Worm (Caenorhabditis elegans) whole organism, late embryonic: Measurements from ENCODE around the gene clec-56.

Experiments used
- C08G9.2 ChIP-seq: sonication (generic microtip); optimal IDR thresholded peaks from 2 replicates; lab custom pipeline; 2016; ENCODE audit warnings: mild to moderate bottlenecking, missing genetic modification characterization, moderate library complexity, missing compliant biosample characterization
- K02D7.2 ChIP-seq: sonication (generic microtip); optimal IDR thresholded peaks from 2 replicates; lab custom pipeline; 2017; ENCODE audit warnings: mild to moderate bottlenecking, missing genetic modification characterization, missing compliant biosample characterization
- K09A11.1 ChIP-seq: sonication (generic microtip); optimal IDR thresholded peaks from 2 replicates; lab custom pipeline; 2017; ENCODE audit warnings: antibody characterized with exemption, mild to moderate bottlenecking, missing genetic modification characterization, missing compliant biosample characterization; ENCODE audit not compliant: insufficient read depth
- T23F11.4 ChIP-seq: fragments of 200-800 bp; sonication (Bioruptor generic); optimal IDR thresholded peaks from 2 replicates; lab custom pipeline; 2018; ENCODE audit warnings: mild to moderate bottlenecking, missing genetic modification characterization, missing compliant biosample characterization
- ahr-1 ChIP-seq: sonication (generic microtip); optimal IDR thresholded peaks from 2 replicates; lab custom pipeline; 2016; ENCODE audit warnings: missing genetic modification characterization, missing compliant biosample characterization
- ama-1 ChIP-seq: fragments of 150-350 bp; optimal IDR thresholded peaks from 2 replicates; lab custom pipeline; 2014
- ceh-14 ChIP-seq: sonication (generic microtip); optimal IDR thresholded peaks from 2 replicates; lab custom pipeline; 2016; ENCODE audit warnings: missing genotype, missing genetic modification characterization, missing compliant biosample characterization
- ceh-19 ChIP-seq: fragments of 200-800 bp; sonication (Bioruptor generic); optimal IDR thresholded peaks from 2 replicates; lab custom pipeline; 2018; ENCODE audit warnings: mild to moderate bottlenecking, missing genetic modification characterization, missing compliant biosample characterization
- ceh-2 ChIP-seq: sonication (generic microtip); optimal IDR thresholded peaks from 2 replicates; lab custom pipeline; 2016; ENCODE audit warnings: missing genotype, missing genetic modification characterization, missing compliant biosample characterization
- ceh-31 ChIP-seq: sonication (generic microtip); optimal IDR thresholded peaks from 2 replicates; lab custom pipeline; 2016; ENCODE audit warnings: missing genetic modification characterization, missing compliant biosample characterization
- ceh-34 ChIP-seq: sonication (generic microtip); optimal IDR thresholded peaks from 2 replicates; lab custom pipeline; 2016; ENCODE audit warnings: mild to moderate bottlenecking, missing genetic modification characterization, missing compliant biosample characterization
- ceh-45 ChIP-seq: fragments of 200-800 bp; sonication (Bioruptor generic); IDR thresholded peaks from 2 replicates; pipeline ENCODE4 v1.3.6; 2022; ENCODE audit warnings: missing genetic modification reagents, missing genetic modification characterization, missing compliant biosample characterization
- ceh-6 ChIP-seq: fragments of 200-800 bp; sonication (Bioruptor generic); optimal IDR thresholded peaks from 2 replicates; lab custom pipeline; 2018; ENCODE audit warnings: mild to moderate bottlenecking, missing genetic modification characterization, missing compliant biosample characterization
- che-1 ChIP-seq: sonication (generic microtip); optimal IDR thresholded peaks from 2 replicates; lab custom pipeline; 2016; ENCODE audit warnings: mild to moderate bottlenecking, missing genetic modification characterization, missing compliant biosample characterization
- dmd-4 ChIP-seq: sonication (generic microtip); optimal IDR thresholded peaks from 2 replicates; lab custom pipeline; 2016; ENCODE audit warnings: borderline replicate concordance, missing genetic modification characterization, missing compliant biosample characterization
- dve-1 ChIP-seq: sonication (generic microtip); optimal IDR thresholded peaks from 2 replicates; lab custom pipeline; 2017; ENCODE audit warnings: antibody characterized with exemption, mild to moderate bottlenecking, missing genetic modification characterization, missing compliant biosample characterization
- elt-4 ChIP-seq: sonication (generic microtip); optimal IDR thresholded peaks from 2 replicates; lab custom pipeline; 2016; ENCODE audit warnings: missing genetic modification characterization, missing compliant biosample characterization
- ets-4 ChIP-seq: sonication (generic microtip); optimal IDR thresholded peaks from 2 replicates; lab custom pipeline; 2016; ENCODE audit warnings: missing genetic modification characterization, missing compliant biosample characterization
- eyg-1 ChIP-seq: sonication (generic microtip); optimal IDR thresholded peaks from 2 replicates; lab custom pipeline; 2016; ENCODE audit warnings: missing genotype, missing genetic modification characterization, missing compliant biosample characterization
- fkh-6 ChIP-seq: sonication (generic microtip); optimal IDR thresholded peaks from 2 replicates; lab custom pipeline; 2016; ENCODE audit warnings: missing genetic modification characterization, missing compliant biosample characterization
- hlh-15 ChIP-seq: sonication (generic microtip); optimal IDR thresholded peaks from 2 replicates; lab custom pipeline; 2016; ENCODE audit warnings: missing genetic modification characterization, missing compliant biosample characterization
- hlh-6 ChIP-seq: sonication (generic microtip); optimal IDR thresholded peaks from 2 replicates; lab custom pipeline; 2016; ENCODE audit warnings: missing genotype, missing genetic modification characterization, missing compliant biosample characterization
- hlh-8 ChIP-seq: sonication (generic microtip); optimal IDR thresholded peaks from 2 replicates; lab custom pipeline; 2016; ENCODE audit warnings: missing genotype, missing genetic modification characterization, missing compliant biosample characterization
- madf-2 ChIP-seq: sonication (generic microtip); optimal IDR thresholded peaks from 2 replicates; lab custom pipeline; 2017; ENCODE audit warnings: missing genetic modification characterization, missing compliant biosample characterization
- mec-3 ChIP-seq: sonication (generic microtip); optimal IDR thresholded peaks from 2 replicates; lab custom pipeline; 2016; ENCODE audit warnings: borderline replicate concordance, missing genetic modification characterization, missing compliant biosample characterization
- nfya-1 ChIP-seq: sonication (generic microtip); optimal IDR thresholded peaks from 2 replicates; lab custom pipeline; 2017; ENCODE audit warnings: missing genetic modification characterization, mild to moderate bottlenecking, missing compliant biosample characterization, antibody characterized with exemption, moderate library complexity
- nhr-11 ChIP-seq: fragments of 150-350 bp; optimal IDR thresholded peaks from 2 replicates; lab custom pipeline; 2014; ENCODE audit warnings: missing biosample characterization, missing genetic modification characterization
- nhr-232 ChIP-seq: sonication (generic microtip); optimal IDR thresholded peaks from 2 replicates; lab custom pipeline; 2016; ENCODE audit warnings: missing genetic modification characterization, missing compliant biosample characterization
- npax-4 ChIP-seq: sonication (generic microtip); optimal IDR thresholded peaks from 2 replicates; lab custom pipeline; 2016; ENCODE audit warnings: missing genetic modification characterization, missing compliant biosample characterization
- pag-3 ChIP-seq: sonication (generic microtip); optimal IDR thresholded peaks from 2 replicates; lab custom pipeline; 2016; ENCODE audit warnings: missing compliant biosample characterization, missing genetic modification characterization, borderline replicate concordance
- pha-4 ChIP-seq: fragments of 150-350 bp; optimal IDR thresholded peaks from 2 replicates; lab custom pipeline; 2018; ENCODE audit warnings: missing biosample characterization, missing genetic modification reagents, missing genetic modification characterization
- ref-2 ChIP-seq: sonication (generic microtip); optimal IDR thresholded peaks from 2 replicates; lab custom pipeline; 2016; ENCODE audit warnings: missing genetic modification characterization, missing compliant biosample characterization
- rnt-1 ChIP-seq: sonication (generic microtip); optimal IDR thresholded peaks from 2 replicates; lab custom pipeline; 2016; ENCODE audit warnings: missing genetic modification characterization, missing compliant biosample characterization
- sdc-2 ChIP-seq: sonication (generic microtip); optimal IDR thresholded peaks from 2 replicates; lab custom pipeline; 2016; ENCODE audit warnings: missing genotype, missing genetic modification characterization, missing compliant biosample characterization
- tbx-2 ChIP-seq: sonication (generic microtip); optimal IDR thresholded peaks from 2 replicates; lab custom pipeline; 2016; ENCODE audit warnings: missing genetic modification characterization, missing compliant biosample characterization
- tbx-7 ChIP-seq: sonication (generic microtip); optimal IDR thresholded peaks from 2 replicates; lab custom pipeline; 2016; ENCODE audit warnings: missing genotype, missing genetic modification characterization, missing compliant biosample characterization
- unc-3 ChIP-seq, 2 experiments: fragments of 200-800 bp in 1 of 2; sonication (Bioruptor generic) in 1 of 2; sonication (generic microtip) in 1 of 2; conservative IDR thresholded peaks in 1 of 2; optimal IDR thresholded peaks in 1 of 2; 2 replicates each; pipeline versions ENCODE4 v1.3.6 to Lab custom; 2016 to 2022; ENCODE audit warnings: missing compliant biosample characterization in 2 of 2, missing genetic modification characterization in 2 of 2, missing genetic modification reagents in 1 of 2

Gene clec-56

DNA sequence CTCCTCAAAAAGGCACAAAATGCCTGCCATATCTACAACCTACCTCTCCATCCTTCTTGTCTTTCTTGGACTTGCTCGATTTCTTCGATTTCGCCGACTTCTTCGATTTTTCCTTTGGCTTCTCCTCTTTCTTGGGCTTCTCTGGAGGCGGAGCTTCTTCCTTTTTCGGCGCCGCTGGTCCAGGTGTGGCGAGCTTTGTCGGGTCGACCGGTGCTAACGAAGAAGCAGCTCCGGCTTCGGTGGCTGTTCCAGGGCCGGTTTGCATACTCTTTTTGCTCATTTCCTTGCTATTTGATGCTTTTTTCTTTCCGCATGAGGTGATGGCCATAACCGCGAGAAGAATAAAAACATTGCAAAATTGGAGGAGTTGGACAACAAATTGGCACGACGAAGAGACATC lies 6.3 kb downstream of the clec-56 start:
- no peak for TF ChIP-seq hlh-6 (tag; lab: Kevin White, UChicago)
- no peak for TF ChIP-seq sdc-2 (tag; lab: Kevin White, UChicago)
- no peak for TF ChIP-seq che-1
- no peak for TF ChIP-seq hlh-15 (tag; lab: Kevin White, UChicago)
- no peak for TF ChIP-seq ceh-14 (tag; lab: Kevin White, UChicago)
- TF ChIP-seq ref-2 (tag; lab: Kevin White, UChicago), result no peak
- no peak for TF ChIP-seq C08G9.2 (tag; lab: Kevin White, UChicago)
- no peak for TF ChIP-seq eyg-1 (tag; lab: Kevin White, UChicago)
- no peak for TF ChIP-seq dmd-4
- no peak for TF ChIP-seq ceh-19 (GFP tag; lab: Kevin White, UChicago)
- TF ChIP-seq tbx-2 (tag; lab: Kevin White, UChicago), result no peak
- TF ChIP-seq ceh-31 (tag; lab: Kevin White, UChicago), result no peak
- TF ChIP-seq nhr-11 (tag; lab: Kevin White, UChicago), result no peak
- no peak for TF ChIP-seq T23F11.4 (GFP tag; lab: Kevin White, UChicago)
- TF ChIP-seq pha-4 (tag; lab: Kevin White, UChicago), result no peak
- TF ChIP-seq elt-4, result no peak
- TF ChIP-seq K02D7.2 (tag; lab: Kevin White, UChicago), result no peak
- no peak for TF ChIP-seq hlh-8

DNA sequence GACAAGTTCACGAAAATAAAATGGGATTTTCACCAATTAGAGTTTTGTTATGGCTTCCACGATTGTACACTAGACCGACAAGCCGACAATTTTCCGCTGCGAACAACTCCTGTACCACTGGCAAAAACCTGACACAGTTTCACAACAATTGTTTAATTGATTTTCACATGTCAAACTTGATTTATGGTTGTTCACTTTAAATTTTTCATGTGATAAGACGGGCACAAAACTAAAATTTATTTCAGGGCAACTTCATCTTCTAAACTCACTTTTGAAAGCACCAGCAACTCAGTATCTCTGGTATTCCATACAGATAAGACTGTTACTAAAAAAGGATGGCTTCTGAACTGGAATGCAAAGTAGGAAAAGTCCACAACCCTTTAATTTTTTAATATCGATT lies 7.2 kb downstream of the clec-56 start, which contains the start of gene R02D5.7:
TSS of gene R02D5.7 (minus strand) at position 101 of the 400 bp plus-strand sequence.
- TF ChIP-seq madf-2 (tag; lab: Kevin White, UChicago), result no peak
- no peak for TF ChIP-seq tbx-2 (tag; lab: Kevin White, UChicago)
- TF ChIP-seq K09A11.1, result no peak
- TF ChIP-seq unc-3 (GFP tag; conservative IDR thresholded peaks at IDR 0.05; lab: Robert Waterston, UW), result no peak
- no peak for TF ChIP-seq unc-3 (tag; optimal IDR thresholded peaks at IDR 0.05; lab: Kevin White, UChicago)
- no peak for TF ChIP-seq npax-4 (tag; lab: Kevin White, UChicago)
- no peak for TF ChIP-seq eyg-1 (tag; lab: Kevin White, UChicago)
- TF ChIP-seq ceh-31 (tag; lab: Kevin White, UChicago), result no peak
- TF ChIP-seq nhr-232 (tag; lab: Kevin White, UChicago), result no peak
- no peak for TF ChIP-seq dve-1 (tag; lab: Kevin White, UChicago)
- no peak for TF ChIP-seq hlh-6 (tag; lab: Kevin White, UChicago)
- TF ChIP-seq, all 69 proteins: peak for 0

DNA sequence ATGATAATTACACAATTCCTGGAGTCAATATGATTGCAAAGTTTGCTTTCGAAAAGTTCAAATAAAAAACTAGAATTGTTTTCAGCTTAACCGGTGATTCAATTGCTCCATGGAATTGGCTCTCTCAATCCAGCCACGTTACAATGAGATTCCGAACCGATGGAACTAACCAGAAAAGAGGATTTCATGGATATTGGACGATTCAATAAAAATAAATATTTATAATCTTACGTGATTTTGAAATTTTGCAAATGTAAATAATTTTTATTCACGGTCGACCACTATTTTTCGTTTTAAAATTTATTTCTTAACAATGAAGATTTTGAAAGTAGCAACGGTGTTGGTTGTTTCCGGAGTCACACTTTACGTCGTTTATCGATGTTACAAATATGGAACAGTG lies 7.8 kb downstream of the clec-56 start, which contains the start of gene R02D5.10:
TSS of gene R02D5.10 (plus strand) at position 301 of the 400 bp plus-strand sequence.
- TF ChIP-seq ets-4 (tag; lab: Kevin White, UChicago), result no peak
- no peak for TF ChIP-seq ama-1 (lab: Kevin White, UChicago)
- no peak for TF ChIP-seq eyg-1 (tag; lab: Kevin White, UChicago)
- no peak for TF ChIP-seq ahr-1
- no peak for TF ChIP-seq nfya-1 (tag; lab: Kevin White, UChicago)
- no peak for TF ChIP-seq ref-2 (tag; lab: Kevin White, UChicago)
- no peak for TF ChIP-seq ceh-6 (GFP tag; lab: Kevin White, UChicago)
- TF ChIP-seq fkh-6 (tag; lab: Kevin White, UChicago), result no peak
- no peak for TF ChIP-seq ceh-2
- no peak for TF ChIP-seq pag-3
- no peak for TF ChIP-seq che-1
- no peak for TF ChIP-seq dmd-4
- no peak for TF ChIP-seq mec-3 (tag; lab: Kevin White, UChicago)
- TF ChIP-seq rnt-1, result no peak
- no peak for TF ChIP-seq madf-2 (tag; lab: Kevin White, UChicago)

DNA sequence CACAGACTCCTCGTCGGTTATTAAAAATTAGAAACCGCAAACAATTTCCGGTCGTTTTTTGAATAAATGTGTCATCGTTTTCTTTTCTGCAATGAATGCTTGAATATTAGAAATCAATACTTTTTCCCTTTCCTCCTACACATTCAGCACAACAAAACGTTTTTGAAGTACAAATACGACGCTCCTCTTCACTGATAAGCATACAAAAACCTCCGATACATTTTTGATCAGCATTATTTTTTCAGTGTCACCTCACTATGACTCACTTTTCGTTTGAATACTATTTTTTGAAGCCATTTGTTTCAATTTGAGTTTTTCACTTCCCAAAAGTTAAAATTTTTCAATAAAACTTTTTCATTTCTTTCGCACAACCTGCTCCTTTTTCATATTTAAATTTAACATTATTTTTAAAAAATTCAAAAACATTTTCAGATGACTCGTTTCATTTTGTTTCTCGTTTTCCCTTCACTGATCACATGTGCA lies 8.6 kb downstream of the clec-56 start, which contains the start of gene R02D5.3:
TSS of gene R02D5.3 (plus strand) at position 433 of the 483 bp plus-strand sequence.
- TF ChIP-seq ceh-34 (tag; lab: Kevin White, UChicago), result no peak
- no peak for TF ChIP-seq hlh-6 (tag; lab: Kevin White, UChicago)
- TF ChIP-seq tbx-7, result no peak
- no peak for TF ChIP-seq ceh-45 (GFP tag; lab: Robert Waterston, UW)
- TF ChIP-seq C08G9.2 (tag; lab: Kevin White, UChicago), result no peak
- TF ChIP-seq, all 69 proteins: peak for 0
